Worm (Caenorhabditis elegans) whole organism, late embryonic: Measurements from ENCODE around the gene T09B9.1.

Experiments
- C38D4.7 ChIP-seq: fragments of 200-800 bp; sonication (Bioruptor generic); optimal IDR thresholded peaks from 2 replicates; lab custom pipeline; 2018; ENCODE audit warnings: mild to moderate bottlenecking, missing genetic modification characterization, moderate library complexity, missing compliant biosample characterization
- K02D7.2 ChIP-seq: sonication (generic microtip); optimal IDR thresholded peaks from 2 replicates; lab custom pipeline; 2017; ENCODE audit warnings: mild to moderate bottlenecking, missing genetic modification characterization, missing compliant biosample characterization
- K09A11.1 ChIP-seq: sonication (generic microtip); optimal IDR thresholded peaks from 2 replicates; lab custom pipeline; 2017; ENCODE audit warnings: antibody characterized with exemption, mild to moderate bottlenecking, missing genetic modification characterization, missing compliant biosample characterization; ENCODE audit not compliant: insufficient read depth
- T23F11.4 ChIP-seq: fragments of 200-800 bp; sonication (Bioruptor generic); optimal IDR thresholded peaks from 2 replicates; lab custom pipeline; 2018; ENCODE audit warnings: mild to moderate bottlenecking, missing genetic modification characterization, missing compliant biosample characterization
- ahr-1 ChIP-seq: sonication (generic microtip); optimal IDR thresholded peaks from 2 replicates; lab custom pipeline; 2016; ENCODE audit warnings: missing genetic modification characterization, missing compliant biosample characterization
- ama-1 ChIP-seq: fragments of 150-350 bp; optimal IDR thresholded peaks from 2 replicates; lab custom pipeline; 2014
- ceh-2 ChIP-seq: sonication (generic microtip); optimal IDR thresholded peaks from 2 replicates; lab custom pipeline; 2016; ENCODE audit warnings: missing genotype, missing genetic modification characterization, missing compliant biosample characterization
- ceh-30 ChIP-seq: fragments of 150-350 bp; optimal IDR thresholded peaks from 2 replicates; lab custom pipeline; 2014; ENCODE audit warnings: missing biosample characterization, missing genetic modification characterization
- ceh-31 ChIP-seq: sonication (generic microtip); optimal IDR thresholded peaks from 2 replicates; lab custom pipeline; 2016; ENCODE audit warnings: missing genetic modification characterization, missing compliant biosample characterization
- ceh-48 ChIP-seq: sonication (generic microtip); optimal IDR thresholded peaks from 2 replicates; lab custom pipeline; 2016; ENCODE audit warnings: missing genetic modification characterization, inconsistent platforms, missing compliant biosample characterization
- ceh-9 ChIP-seq: sonication (generic microtip); optimal IDR thresholded peaks from 2 replicates; lab custom pipeline; 2016; ENCODE audit warnings: mild to moderate bottlenecking, missing genetic modification characterization, inconsistent platforms, missing compliant biosample characterization
- dmd-4 ChIP-seq: sonication (generic microtip); optimal IDR thresholded peaks from 2 replicates; lab custom pipeline; 2016; ENCODE audit warnings: borderline replicate concordance, missing genetic modification characterization, missing compliant biosample characterization
- elt-2 ChIP-seq: sonication (generic microtip); optimal IDR thresholded peaks from 2 replicates; lab custom pipeline; 2016; ENCODE audit warnings: missing genetic modification reagents, missing genetic modification characterization, missing compliant biosample characterization
- ets-4 ChIP-seq: sonication (generic microtip); optimal IDR thresholded peaks from 2 replicates; lab custom pipeline; 2016; ENCODE audit warnings: missing genetic modification characterization, missing compliant biosample characterization
- eyg-1 ChIP-seq: sonication (generic microtip); optimal IDR thresholded peaks from 2 replicates; lab custom pipeline; 2016; ENCODE audit warnings: missing genotype, missing genetic modification characterization, missing compliant biosample characterization
- hlh-15 ChIP-seq: sonication (generic microtip); optimal IDR thresholded peaks from 2 replicates; lab custom pipeline; 2016; ENCODE audit warnings: missing genetic modification characterization, missing compliant biosample characterization
- hlh-6 ChIP-seq: sonication (generic microtip); optimal IDR thresholded peaks from 2 replicates; lab custom pipeline; 2016; ENCODE audit warnings: missing genotype, missing genetic modification characterization, missing compliant biosample characterization
- lin-11 ChIP-seq: fragments of 200-800 bp; sonication (Bioruptor generic); optimal IDR thresholded peaks from 2 replicates; lab custom pipeline; 2018; ENCODE audit warnings: mild to moderate bottlenecking, missing genetic modification characterization, missing compliant biosample characterization
- madf-2 ChIP-seq: sonication (generic microtip); optimal IDR thresholded peaks from 2 replicates; lab custom pipeline; 2017; ENCODE audit warnings: missing genetic modification characterization, missing compliant biosample characterization
- mec-3 ChIP-seq: sonication (generic microtip); optimal IDR thresholded peaks from 2 replicates; lab custom pipeline; 2016; ENCODE audit warnings: borderline replicate concordance, missing genetic modification characterization, missing compliant biosample characterization
- nfya-1 ChIP-seq: sonication (generic microtip); optimal IDR thresholded peaks from 2 replicates; lab custom pipeline; 2017; ENCODE audit warnings: missing genetic modification characterization, mild to moderate bottlenecking, missing compliant biosample characterization, antibody characterized with exemption, moderate library complexity
- nhr-232 ChIP-seq: sonication (generic microtip); optimal IDR thresholded peaks from 2 replicates; lab custom pipeline; 2016; ENCODE audit warnings: missing genetic modification characterization, missing compliant biosample characterization
- npax-4 ChIP-seq: sonication (generic microtip); optimal IDR thresholded peaks from 2 replicates; lab custom pipeline; 2016; ENCODE audit warnings: missing genetic modification characterization, missing compliant biosample characterization
- odd-2 ChIP-seq: sonication (generic microtip); optimal IDR thresholded peaks from 2 replicates; lab custom pipeline; 2017; ENCODE audit warnings: antibody characterized with exemption, mild to moderate bottlenecking, missing genetic modification characterization, missing compliant biosample characterization
- pag-3 ChIP-seq: sonication (generic microtip); optimal IDR thresholded peaks from 2 replicates; lab custom pipeline; 2016; ENCODE audit warnings: missing compliant biosample characterization, missing genetic modification characterization, borderline replicate concordance
- pax-1 ChIP-seq: fragments of 150-350 bp; optimal IDR thresholded peaks from 2 replicates; lab custom pipeline; 2014; ENCODE audit warnings: missing biosample characterization, missing genetic modification characterization
- pha-2 ChIP-seq: sonication (generic microtip); optimal IDR thresholded peaks from 2 replicates; lab custom pipeline; 2017; ENCODE audit warnings: mild to moderate bottlenecking, missing genetic modification characterization, missing compliant biosample characterization
- pqm-1 ChIP-seq: sonication (generic microtip); optimal IDR thresholded peaks from 2 replicates; lab custom pipeline; 2016; ENCODE audit warnings: missing genetic modification characterization, missing compliant biosample characterization
- pros-1 ChIP-seq: fragments of 150-350 bp; optimal IDR thresholded peaks from 2 replicates; lab custom pipeline; 2014; ENCODE audit warnings: missing biosample characterization, missing genetic modification reagents, missing genetic modification characterization
- rnt-1 ChIP-seq: sonication (generic microtip); optimal IDR thresholded peaks from 2 replicates; lab custom pipeline; 2016; ENCODE audit warnings: missing genetic modification characterization, missing compliant biosample characterization
- sdc-2 ChIP-seq: sonication (generic microtip); optimal IDR thresholded peaks from 2 replicates; lab custom pipeline; 2016; ENCODE audit warnings: missing genotype, missing genetic modification characterization, missing compliant biosample characterization
- sox-2 ChIP-seq: fragments of 200-800 bp; sonication (Bioruptor generic); IDR thresholded peaks from 2 replicates; pipeline ENCODE4 v1.3.6; 2022; ENCODE audit warnings: missing genetic modification reagents, missing genetic modification characterization, missing compliant biosample characterization
- tbx-7 ChIP-seq: sonication (generic microtip); optimal IDR thresholded peaks from 2 replicates; lab custom pipeline; 2016; ENCODE audit warnings: missing genotype, missing genetic modification characterization, missing compliant biosample characterization
- ttx-3 ChIP-seq: sonication (generic microtip); optimal IDR thresholded peaks from 2 replicates; lab custom pipeline; 2016; ENCODE audit warnings: missing genetic modification reagents, missing genetic modification characterization, missing compliant biosample characterization
- unc-3 ChIP-seq, 2 experiments: fragments of 200-800 bp in 1 of 2; sonication (Bioruptor generic) in 1 of 2; sonication (generic microtip) in 1 of 2; conservative IDR thresholded peaks in 1 of 2; optimal IDR thresholded peaks in 1 of 2; 2 replicates each; pipeline versions ENCODE4 v1.3.6 to Lab custom; 2016 to 2022; ENCODE audit warnings: missing compliant biosample characterization in 2 of 2, missing genetic modification characterization in 2 of 2, missing genetic modification reagents in 1 of 2
- unc-42 ChIP-seq: sonication (generic microtip); optimal IDR thresholded peaks from 2 replicates; lab custom pipeline; 2016; ENCODE audit warnings: missing genotype, missing genetic modification characterization, missing compliant biosample characterization
- zip-5 ChIP-seq: sonication (generic microtip); optimal IDR thresholded peaks from 2 replicates; lab custom pipeline; 2016; ENCODE audit warnings: missing genetic modification characterization, missing compliant biosample characterization

Gene T09B9.1

ce11 chrX:9774323-9774722, 17.3 kb downstream of the T09B9.1 start, which contains the start of gene T09B9.4:
Gene T09B9.4, minus strand, starts transcription at chrX:9774352.
- TF ChIP-seq pha-2 (tag; lab: Kevin White, UChicago) (no peak), ceh-9 (tag; lab: Kevin White, UChicago) (no peak), sdc-2 (tag; lab: Kevin White, UChicago) (no peak), zip-5 (tag; lab: Kevin White, UChicago) (no peak), K02D7.2 (tag; lab: Kevin White, UChicago) (no peak), pax-1 (tag; lab: Kevin White, UChicago) (no peak), dmd-4 (tag; lab: Kevin White, UChicago) (no peak), tbx-7 (tag; lab: Kevin White, UChicago) (no peak), npax-4 (tag; lab: Kevin White, UChicago) (no peak), ceh-2 (tag; lab: Kevin White, UChicago) (no peak), eyg-1 (tag; lab: Kevin White, UChicago) (no peak), ceh-30 (no peak), mec-3 (tag; lab: Kevin White, UChicago) (no peak), unc-3 (GFP tag; conservative IDR thresholded peaks at IDR 0.05; lab: Robert Waterston, UW) (no peak), unc-3 (tag; optimal IDR thresholded peaks at IDR 0.05; lab: Kevin White, UChicago) (no peak), pros-1 (tag; lab: Kevin White, UChicago) (no peak), ama-1 (lab: Kevin White, UChicago) (no peak), nhr-232 (tag; lab: Kevin White, UChicago) (no peak), madf-2 (tag; lab: Kevin White, UChicago) (no peak), C38D4.7 (GFP tag; lab: Kevin White, UChicago) (no peak), lin-11 (no peak)

ce11 chrX:9777481-9777880, 20.4 kb downstream of the T09B9.1 start, which contains the start of gene T09B9.5:
Gene T09B9.5, plus strand, starts transcription at chrX:9777781.
- TF ChIP-seq lin-11 (no peak), sox-2 (no peak), ceh-30 (no peak), elt-2 (tag; lab: Kevin White, UChicago) (no peak), npax-4 (tag; lab: Kevin White, UChicago) (no peak), hlh-15 (tag; lab: Kevin White, UChicago) (no peak), odd-2 (no peak), pqm-1 (tag; lab: Kevin White, UChicago) (no peak), ahr-1 (tag; lab: Kevin White, UChicago) (no peak), ets-4 (tag; lab: Kevin White, UChicago) (no peak), pag-3 (no peak)
- TF ChIP-seq, all 69 proteins: peak for 0

ce11 chrX:9782389-9782939, 25.4 kb downstream of the T09B9.1 start:
- no peak for TF ChIP-seq ahr-1 (tag; lab: Kevin White, UChicago)
- TF ChIP-seq K09A11.1 (tag; lab: Kevin White, UChicago): no peak
- no peak for TF ChIP-seq T23F11.4 (GFP tag; lab: Kevin White, UChicago)
- no peak for TF ChIP-seq npax-4 (tag; lab: Kevin White, UChicago)
- no peak for TF ChIP-seq ttx-3
- TF ChIP-seq pqm-1 (tag; lab: Kevin White, UChicago): no peak
- no peak for TF ChIP-seq ceh-48
- no peak for TF ChIP-seq sox-2
- no peak for TF ChIP-seq unc-42 (tag; lab: Kevin White, UChicago)
- TF ChIP-seq ceh-31 (tag; lab: Kevin White, UChicago): no peak
- TF ChIP-seq nhr-232 (tag; lab: Kevin White, UChicago): no peak
- TF ChIP-seq rnt-1 (tag; lab: Kevin White, UChicago): no peak

- no peak for TF ChIP-seq hlh-6 (tag; lab: Kevin White, UChicago)
- no peak for TF ChIP-seq nfya-1 (tag; lab: Kevin White, UChicago)
Observed at ce11 chrX:9785865-9786264, 28.8 kb downstream of the T09B9.1 start.
